Worm (Caenorhabditis elegans) whole organism, L4 larva: ENCODE data around the gene ndua-7.

ENCODE experiments used
- D1046.2 ChIP-seq: fragments of 200-800 bp; sonication (Bioruptor generic); IDR thresholded peaks from 2 replicates; pipeline ENCODE4 v1.3.6; 2022; ENCODE audit warnings: missing genetic modification characterization, missing compliant biosample characterization
- F49E8.2 ChIP-seq: sonication (generic microtip); optimal IDR thresholded peaks from 2 replicates; lab custom pipeline; 2016; ENCODE audit warnings: missing compliant biosample characterization, mild to moderate bottlenecking, missing genetic modification characterization, borderline replicate concordance
- T20F7.1 ChIP-seq: fragments of 200-800 bp; sonication (Bioruptor generic); optimal IDR thresholded peaks from 2 replicates; lab custom pipeline; 2018; ENCODE audit warnings: mild to moderate bottlenecking, missing genetic modification characterization, missing compliant biosample characterization
- T26A8.4 ChIP-seq: fragments of 200-800 bp; sonication (Bioruptor generic); IDR thresholded peaks from 2 replicates; pipeline ENCODE4 v1.3.6; 2022; ENCODE audit warnings: missing genetic modification characterization, missing compliant biosample characterization
- ZK337.2 ChIP-seq: fragments of 200-800 bp; sonication (Bioruptor generic); IDR thresholded peaks from 2 replicates; pipeline ENCODE4 v1.3.6; 2022; ENCODE audit warnings: missing genetic modification reagents, missing genetic modification characterization, missing compliant biosample characterization
- attf-4 ChIP-seq: sonication (generic microtip); optimal IDR thresholded peaks from 3 replicates; lab custom pipeline; 2017; ENCODE audit warnings: missing biosample characterization, missing genetic modification characterization
- ceh-20 ChIP-seq: fragments of 200-800 bp; sonication (Bioruptor generic); IDR thresholded peaks from 2 replicates; pipeline ENCODE4 v1.3.6; 2022; ENCODE audit warnings: missing genetic modification reagents, missing genetic modification characterization, missing compliant biosample characterization
- ceh-28 ChIP-seq: fragments of 150-350 bp; optimal IDR thresholded peaks from 2 replicates; lab custom pipeline; 2014; ENCODE audit warnings: missing biosample characterization, missing genetic modification reagents, missing genetic modification characterization
- ceh-62 ChIP-seq: sonication (generic microtip); optimal IDR thresholded peaks from 2 replicates; lab custom pipeline; 2017; ENCODE audit warnings: missing biosample characterization, missing genetic modification characterization
- ces-1 ChIP-seq: fragments of 150-350 bp; sonication (generic microtip); optimal IDR thresholded peaks from 4 replicates; lab custom pipeline; 2014; ENCODE audit warnings: missing biosample characterization, missing genetic modification reagents, missing genetic modification characterization
- ctbp-1 ChIP-seq: fragments of 200-800 bp; sonication (Bioruptor generic); IDR thresholded peaks from 2 replicates; pipeline ENCODE4 v1.3.6; 2022; ENCODE audit warnings: missing genetic modification reagents, missing genetic modification characterization, missing compliant biosample characterization
- daf-16 ChIP-seq, 3 experiments: sonication (generic microtip); optimal IDR thresholded peaks; 2 replicates each; lab custom pipeline; 2016 to 2017; ENCODE audit warnings: missing genetic modification characterization in 3 of 3, missing genetic modification reagents in 3 of 3, mild to moderate bottlenecking in 2 of 3, missing compliant biosample characterization in 2 of 3, missing biosample characterization in 1 of 3, moderate library complexity in 1 of 3
- dmd-8 ChIP-seq: fragments of 200-800 bp; sonication (Bioruptor generic); IDR thresholded peaks from 2 replicates; pipeline ENCODE4 v1.3.6; 2022; ENCODE audit warnings: missing genetic modification characterization, missing compliant biosample characterization
- dmd-9 ChIP-seq: fragments of 200-800 bp; sonication (Bioruptor generic); IDR thresholded peaks from 2 replicates; pipeline ENCODE4 v1.3.6; 2022; ENCODE audit warnings: missing genetic modification reagents, missing genetic modification characterization, missing compliant biosample characterization
- dve-1 ChIP-seq: sonication (generic microtip); optimal IDR thresholded peaks from 2 replicates; lab custom pipeline; 2017; ENCODE audit warnings: antibody characterized with exemption, mild to moderate bottlenecking, missing genetic modification characterization, missing compliant biosample characterization; ENCODE audit not compliant: insufficient read depth
- fkh-10 ChIP-seq: fragments of 150-350 bp; optimal IDR thresholded peaks from 2 replicates; lab custom pipeline; 2014; ENCODE audit warnings: missing biosample characterization, missing genetic modification reagents, missing genetic modification characterization
- gei-8 ChIP-seq: fragments of 200-800 bp; sonication (Bioruptor generic); optimal IDR thresholded peaks from 2 replicates; lab custom pipeline; 2018; ENCODE audit warnings: mild to moderate bottlenecking, missing genetic modification characterization, missing compliant biosample characterization
- hif-1 ChIP-seq, 2 experiments: sonication (generic microtip); optimal IDR thresholded peaks; 2 replicates each; lab custom pipeline; 2016 to 2017; ENCODE audit warnings: missing compliant biosample characterization in 2 of 2, missing genetic modification characterization in 2 of 2, missing genetic modification reagents in 2 of 2, missing genotype in 2 of 2, mild to moderate bottlenecking in 1 of 2
- hlh-11 ChIP-seq: fragments of 200-800 bp; sonication (Bioruptor generic); optimal IDR thresholded peaks from 2 replicates; lab custom pipeline; 2018; ENCODE audit warnings: mild to moderate bottlenecking, missing genetic modification characterization, missing compliant biosample characterization
- hlh-30 ChIP-seq: sonication (generic microtip); optimal IDR thresholded peaks from 2 replicates; lab custom pipeline; 2017; ENCODE audit warnings: antibody characterized with exemption, mild to moderate bottlenecking, missing genetic modification characterization, missing compliant biosample characterization; ENCODE audit not compliant: insufficient read depth
- lin-1 ChIP-seq: fragments of 200-800 bp; sonication (Bioruptor generic); IDR thresholded peaks from 2 replicates; pipeline ENCODE4 v1.3.6; 2022; ENCODE audit warnings: missing genetic modification reagents, missing genetic modification characterization, missing compliant biosample characterization
- lin-38 ChIP-seq: fragments of 200-800 bp; sonication (Bioruptor generic); IDR thresholded peaks from 2 replicates; pipeline ENCODE4 v1.3.6; 2022; ENCODE audit warnings: missing genetic modification reagents, missing genetic modification characterization, missing compliant biosample characterization
- lsy-2 ChIP-seq, 2 experiments: fragments of 150-350 bp in 1 of 2; sonication (generic microtip) in 1 of 2; optimal IDR thresholded peaks; 2 replicates each; lab custom pipeline; 2014 to 2017; ENCODE audit warnings: missing biosample characterization in 2 of 2, missing genetic modification characterization in 2 of 2
- madf-9 ChIP-seq: fragments of 200-800 bp; sonication (Bioruptor generic); conservative IDR thresholded peaks from 2 replicates; pipeline ENCODE4 v1.3.6; 2022; ENCODE audit warnings: missing genetic modification reagents, missing genetic modification characterization, missing compliant biosample characterization
- mdl-1 ChIP-seq, 2 experiments: fragments of 150-350 bp in 1 of 2; sonication (generic microtip) in 1 of 2; optimal IDR thresholded peaks; 2 replicates each; lab custom pipeline; 2014 to 2017; ENCODE audit warnings: missing biosample characterization in 2 of 2, missing genetic modification characterization in 2 of 2
- mes-2 ChIP-seq: sonication (generic microtip); optimal IDR thresholded peaks from 2 replicates; lab custom pipeline; 2016; ENCODE audit warnings: missing genotype, mild to moderate bottlenecking, missing genetic modification characterization, missing compliant biosample characterization; ENCODE audit not compliant: poor library complexity, severe bottlenecking
- mxl-3 ChIP-seq: fragments of 200-800 bp; sonication (Bioruptor generic); optimal IDR thresholded peaks from 2 replicates; lab custom pipeline; 2018; ENCODE audit warnings: mild to moderate bottlenecking, missing genetic modification characterization, missing compliant biosample characterization
- nhr-10 ChIP-seq: fragments of 150-350 bp; optimal IDR thresholded peaks from 2 replicates; lab custom pipeline; 2014; ENCODE audit warnings: missing biosample characterization, missing genetic modification characterization
- nhr-102 ChIP-seq: sonication (generic microtip); optimal IDR thresholded peaks from 2 replicates; lab custom pipeline; 2016; ENCODE audit warnings: mild to moderate bottlenecking, missing genetic modification characterization, moderate library complexity, missing compliant biosample characterization
- nhr-11 ChIP-seq: fragments of 150-350 bp; optimal IDR thresholded peaks from 2 replicates; lab custom pipeline; 2014; ENCODE audit warnings: missing biosample characterization, missing genetic modification characterization
- nhr-28 ChIP-seq: fragments of 150-350 bp; optimal IDR thresholded peaks from 2 replicates; lab custom pipeline; 2014; ENCODE audit warnings: missing biosample characterization, missing genetic modification characterization
- nhr-48 ChIP-seq: sonication (generic microtip); optimal IDR thresholded peaks from 2 replicates; lab custom pipeline; 2016; ENCODE audit warnings: mild to moderate bottlenecking, missing genetic modification characterization, missing compliant biosample characterization
- nhr-6 ChIP-seq: fragments of 150-350 bp; optimal IDR thresholded peaks from 2 replicates; lab custom pipeline; 2014; ENCODE audit warnings: missing biosample characterization, missing genetic modification characterization
- nhr-77 ChIP-seq: fragments of 150-350 bp; optimal IDR thresholded peaks from 2 replicates; lab custom pipeline; 2014; ENCODE audit warnings: missing biosample characterization, missing genetic modification characterization
- php-3 ChIP-seq: fragments of 200-800 bp; sonication (Bioruptor generic); IDR thresholded peaks from 2 replicates; pipeline ENCODE4 v1.3.6; 2022; ENCODE audit warnings: missing genetic modification reagents, missing genetic modification characterization, missing compliant biosample characterization
- pqm-1 ChIP-seq: sonication (generic microtip); optimal IDR thresholded peaks from 2 replicates; lab custom pipeline; 2017; ENCODE audit warnings: missing biosample characterization, missing genetic modification characterization
- saeg-2 ChIP-seq: fragments of 200-800 bp; sonication (Bioruptor generic); IDR thresholded peaks from 2 replicates; pipeline ENCODE4 v1.3.6; 2022; ENCODE audit warnings: missing genetic modification reagents, missing genetic modification characterization, missing compliant biosample characterization
- sdz-12 ChIP-seq: fragments of 200-800 bp; sonication (Bioruptor generic); optimal IDR thresholded peaks from 2 replicates; lab custom pipeline; 2018; ENCODE audit warnings: mild to moderate bottlenecking, missing genetic modification characterization, missing compliant biosample characterization
- set-16 ChIP-seq: fragments of 200-800 bp; sonication (Bioruptor generic); IDR thresholded peaks from 2 replicates; pipeline ENCODE4 v1.3.6; 2022; ENCODE audit warnings: missing genetic modification reagents, missing genetic modification characterization, missing compliant biosample characterization
- spr-1 ChIP-seq: sonication (generic microtip); optimal IDR thresholded peaks from 2 replicates; lab custom pipeline; 2016; ENCODE audit warnings: mild to moderate bottlenecking, missing genetic modification characterization, missing compliant biosample characterization
- spr-3 ChIP-seq: fragments of 200-800 bp; sonication (Bioruptor generic); optimal IDR thresholded peaks from 2 replicates; lab custom pipeline; 2018; ENCODE audit warnings: mild to moderate bottlenecking, missing genetic modification characterization, missing compliant biosample characterization
- tag-97 ChIP-seq: fragments of 200-800 bp; sonication (Bioruptor generic); IDR thresholded peaks from 2 replicates; pipeline ENCODE4 v1.3.6; 2022; ENCODE audit warnings: missing genetic modification characterization, missing compliant biosample characterization
- tra-1 ChIP-seq: fragments of 200-800 bp; sonication (Bioruptor generic); IDR thresholded peaks from 2 replicates; pipeline ENCODE4 v1.3.6; 2022; ENCODE audit warnings: missing genetic modification reagents, missing genetic modification characterization, missing compliant biosample characterization
- unc-62 ChIP-seq, 3 experiments: fragments of 150-350 bp in 1 of 3; sonication (generic microtip); optimal IDR thresholded peaks in 2 of 3; peaks in 1 of 3; 1 replicate in 1 of 3; 2 replicates in 2 of 3; lab custom pipeline; 2014 to 2017; ENCODE audit warnings: missing biosample characterization in 3 of 3, missing genetic modification characterization in 3 of 3, missing genetic modification reagents in 3 of 3, missing genotype in 1 of 3
- ztf-7 ChIP-seq: fragments of 150-350 bp; optimal IDR thresholded peaks from 2 replicates; lab custom pipeline; 2014; ENCODE audit warnings: missing biosample characterization, missing genetic modification characterization

The ndua-7 gene

ce11 chrII:13470655-13471054 is 23.7 kb downstream of the ndua-7 start:
- TF ChIP-seq fkh-10 (GFP tag; lab: Kevin White, UChicago) (no peak), tag-97 (GFP tag; lab: Robert Waterston, UW) (no peak), daf-16 (GFP tag; optimal IDR thresholded peaks at IDR 0.05; lab: Kevin White, UChicago) (peak in 1 of 2 experiments; percentile 86), daf-16 (tag; optimal IDR thresholded peaks at IDR 0.05; lab: Kevin White, UChicago) (peak; percentile 85), T26A8.4 (GFP tag; lab: Robert Waterston, UW) (no peak), nhr-48 (peak; percentile 75), dmd-8 (no peak), lin-38 (GFP tag; lab: Robert Waterston, UW) (no peak), dmd-9 (GFP tag; lab: Robert Waterston, UW) (no peak), ceh-28 (tag; lab: Kevin White, UChicago) (no peak), set-16 (GFP tag; lab: Robert Waterston, UW) (no peak)
- TF ChIP-seq, all 104 proteins: peak for 2

DNA sequence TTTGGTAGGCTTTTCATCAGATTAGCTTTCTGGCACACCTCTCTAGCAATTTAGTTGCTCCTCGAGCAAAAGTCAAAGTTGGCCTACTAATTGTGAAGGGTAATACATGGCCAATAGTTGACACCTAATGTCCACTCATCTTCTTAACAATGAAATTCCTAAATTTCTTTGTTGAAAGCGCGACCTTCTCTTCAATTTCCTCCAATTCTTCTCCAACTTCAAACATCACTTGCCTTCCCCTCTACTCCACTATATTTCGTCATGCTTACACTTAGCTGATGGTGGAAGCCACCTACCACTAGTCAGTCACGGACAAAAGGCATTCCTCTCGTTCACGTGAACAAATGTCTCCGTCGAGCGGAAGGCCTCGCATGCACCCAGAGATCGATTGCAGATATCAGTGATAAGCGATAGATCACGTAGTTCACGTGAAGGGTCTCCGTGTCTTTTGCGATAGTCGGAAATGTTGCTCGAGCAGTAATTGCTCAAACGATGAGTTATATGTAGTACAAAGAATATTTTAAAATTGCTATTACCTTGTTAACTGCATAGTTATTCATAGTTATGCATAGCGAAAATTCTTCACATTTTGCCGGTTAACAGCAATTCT is 25.3 kb downstream of the ndua-7 start, which contains the start of gene E01G4.3:
Gene E01G4.3 (minus strand): TSS at position 560 of the 610 bp plus-strand sequence.
- TF ChIP-seq mxl-3 (peak; percentile 70), nhr-48 (peak; percentile 97), ceh-62 (tag; lab: Kevin White, UChicago) (no peak), nhr-6 (tag; lab: Kevin White, UChicago) (peak; percentile 31), tra-1 (peak; percentile 86), T20F7.1 (peak; percentile 53), F49E8.2 (tag; lab: Kevin White, UChicago) (no peak), saeg-2 (peak; percentile 68; the same call in 1 of the 2 replicates), nhr-77 (tag; lab: Kevin White, UChicago) (peak; percentile 79), D1046.2 (GFP tag; lab: Robert Waterston, UW) (no peak), ces-1 (GFP tag; lab: Kevin White, UChicago) (no peak), ctbp-1 (peak; percentile 26; the same call in 1 of the 2 replicates), nhr-10 (peak; percentile 86), hif-1 (tag; optimal IDR thresholded peaks at IDR 0.05; lab: Kevin White, UChicago) (peak in 1 of 2 experiments; percentile 91), gei-8 (GFP tag; lab: Kevin White, UChicago) (peak; percentile 52), ztf-7 (tag; lab: Kevin White, UChicago) (peak; percentile 76), sdz-12 (no peak), spr-1 (tag; lab: Kevin White, UChicago) (peak; percentile 10), mdl-1 (tag; optimal IDR thresholded peaks at IDR 0.05; lab: Kevin White, UChicago) (peak; percentile 72 to 86), unc-62 (GFP tag; optimal IDR thresholded peaks at IDR 0.05 in 1 of 2; lab: Kevin White, UChicago) (peak in 1 of 2 experiments; percentile 97), unc-62 (tag; optimal IDR thresholded peaks at IDR 0.05; lab: Kevin White, UChicago) (no peak), attf-4 (tag; lab: Kevin White, UChicago) (no peak), ZK337.2 (no peak), nhr-11 (tag; lab: Kevin White, UChicago) (peak; percentile 94), pqm-1 (tag; lab: Kevin White, UChicago) (peak; percentile 38), php-3 (GFP tag; lab: Robert Waterston, UW) (peak; percentile 53), lin-1 (GFP tag; lab: Robert Waterston, UW) (peak; percentile 73; the same call in 1 of the 2 replicates), lin-38 (GFP tag; lab: Robert Waterston, UW) (peak; percentile 39; the same call in 1 of the 2 replicates), ceh-20 (peak; percentile 50; the same call in 1 of the 2 replicates), mes-2 (tag; lab: Kevin White, UChicago) (peak; percentile 17), T26A8.4 (GFP tag; lab: Robert Waterston, UW) (peak; percentile 51; the same call in 1 of the 2 replicates), madf-9 (GFP tag; lab: Robert Waterston, UW) (no peak), daf-16 (GFP tag; optimal IDR thresholded peaks at IDR 0.05; lab: Kevin White, UChicago) (peak in 1 of 2 experiments; percentile 68), daf-16 (tag; optimal IDR thresholded peaks at IDR 0.05; lab: Kevin White, UChicago) (peak; percentile 96), nhr-28 (peak; percentile 94), lsy-2 (tag; optimal IDR thresholded peaks at IDR 0.05; lab: Kevin White, UChicago) (peak; percentile 14 to 34), dve-1 (tag; lab: Kevin White, UChicago) (peak; percentile 89), nhr-102 (tag; lab: Kevin White, UChicago) (peak; percentile 77), hlh-11 (peak; percentile 95), hlh-30 (tag; lab: Kevin White, UChicago) (peak; percentile 94), spr-3 (GFP tag; lab: Kevin White, UChicago) (no peak)
